Fruit fly (Drosophila melanogaster) whole organism, embryonic: ENCODE measurements around the gene CG10333.

Source experiments
- CG10267 ChIP-seq: fragments of 200-800 bp; sonication (Bioruptor generic); optimal IDR thresholded peaks from 2 replicates; lab custom pipeline; 2018; ENCODE audit warnings: missing biosample characterization, mild to moderate bottlenecking, missing genetic modification characterization, moderate library complexity
- CG10959 ChIP-seq: fragments of 200-800 bp; sonication (Bioruptor generic); IDR thresholded peaks from 2 replicates; pipeline ENCODE4 v1.3.6; 2022; ENCODE audit warnings: missing biosample characterization, missing genetic modification characterization
- CG11085 ChIP-seq: fragments of 200-800 bp; sonication (Bioruptor generic); IDR thresholded peaks from 2 replicates; pipeline ENCODE4 v1.3.6; 2022; ENCODE audit warnings: missing biosample characterization, missing genetic modification characterization
- CG11695 ChIP-seq: fragments of 200-800 bp; sonication (Bioruptor generic); IDR thresholded peaks from 3 replicates; pipeline ENCODE4 v1.3.6; 2022; ENCODE audit warnings: missing biosample characterization, missing genetic modification characterization
- CG12071 ChIP-seq: fragments of 200-800 bp; sonication (Bioruptor generic); optimal IDR thresholded peaks from 3 replicates; lab custom pipeline; 2018; ENCODE audit warnings: missing biosample characterization, mild to moderate bottlenecking, missing genetic modification characterization
- CG1233 ChIP-seq: fragments of 200-800 bp; sonication (Bioruptor generic); optimal IDR thresholded peaks from 4 replicates; lab custom pipeline; 2018; ENCODE audit warnings: missing biosample characterization, mild to moderate bottlenecking, missing genetic modification characterization
- CG12391 ChIP-seq: fragments of 200-800 bp; sonication (Bioruptor generic); optimal IDR thresholded peaks from 3 replicates; lab custom pipeline; 2018; ENCODE audit warnings: missing biosample characterization, mild to moderate bottlenecking, missing genetic modification characterization, moderate library complexity
- CG13894 ChIP-seq: fragments of 200-800 bp; sonication (Bioruptor generic); optimal IDR thresholded peaks from 3 replicates; lab custom pipeline; 2018; ENCODE audit warnings: missing biosample characterization, mild to moderate bottlenecking, missing genetic modification characterization, moderate library complexity
- CG14441 ChIP-seq: fragments of 200-800 bp; sonication (Bioruptor generic); IDR thresholded peaks from 2 replicates; pipeline ENCODE4 v1.3.6; 2022; ENCODE audit warnings: missing biosample characterization, missing genetic modification characterization
- CG14667 ChIP-seq: fragments of 200-800 bp; sonication (Bioruptor generic); IDR thresholded peaks from 2 replicates; pipeline ENCODE4 v1.3.6; 2022; ENCODE audit warnings: missing biosample characterization, missing genetic modification characterization
- CG14860 ChIP-seq: fragments of 200-800 bp; sonication (Bioruptor generic); IDR thresholded peaks from 3 replicates; pipeline ENCODE4 v1.3.6; 2022; ENCODE audit warnings: missing biosample characterization, missing genetic modification characterization; ENCODE audit not compliant: partially characterized antibody
- CG15514 ChIP-seq: fragments of 200-800 bp; sonication (Bioruptor generic); optimal IDR thresholded peaks from 3 replicates; lab custom pipeline; 2017; ENCODE audit warnings: missing biosample characterization, missing genetic modification characterization, mild to moderate bottlenecking, moderate library complexity, missing genetic modification reagents
- CG17802 ChIP-seq: fragments of 200-800 bp; sonication (Bioruptor generic); optimal IDR thresholded peaks from 2 replicates; lab custom pipeline; 2018; ENCODE audit warnings: missing biosample characterization, mild to moderate bottlenecking, missing genetic modification characterization, moderate library complexity
- CG2202 ChIP-seq: fragments of 200-800 bp; sonication (Bioruptor generic); optimal IDR thresholded peaks from 2 replicates; lab custom pipeline; 2018; ENCODE audit warnings: missing biosample characterization, mild to moderate bottlenecking, missing genetic modification characterization
- CG30020 ChIP-seq: fragments of 200-800 bp; optimal IDR thresholded peaks from 2 replicates; lab custom pipeline; 2019; ENCODE audit warnings: missing biosample characterization, mild to moderate bottlenecking, missing genetic modification characterization, moderate library complexity
- CG32532 ChIP-seq: fragments of 200-800 bp; sonication (Bioruptor generic); IDR thresholded peaks from 2 replicates; pipeline ENCODE4 v1.3.6; 2022; ENCODE audit warnings: missing biosample characterization, missing genetic modification characterization
- CG4424 ChIP-seq: fragments of 200-800 bp; sonication (Bioruptor generic); optimal IDR thresholded peaks from 3 replicates; lab custom pipeline; 2016; ENCODE audit warnings: missing biosample characterization, missing genetic modification characterization
- CG6254 ChIP-seq: fragments of 200-800 bp; sonication (Bioruptor generic); optimal IDR thresholded peaks from 3 replicates; lab custom pipeline; 2017; ENCODE audit warnings: mild to moderate bottlenecking, missing biosample characterization, missing genetic modification reagents, missing genetic modification characterization
- CG8281 ChIP-seq: fragments of 200-800 bp; sonication (Bioruptor generic); optimal IDR thresholded peaks from 2 replicates; lab custom pipeline; 2018; ENCODE audit warnings: missing biosample characterization, mild to moderate bottlenecking, missing genetic modification characterization, moderate library complexity
- CG8924 ChIP-seq: fragments of 200-800 bp; optimal IDR thresholded peaks from 3 replicates; lab custom pipeline; 2019; ENCODE audit warnings: missing biosample characterization, mild to moderate bottlenecking, missing genetic modification characterization, moderate library complexity
- Gug ChIP-seq: fragments of 200-800 bp; sonication (Bioruptor generic); IDR thresholded peaks from 4 replicates; pipeline ENCODE4 v1.3.6; 2022; ENCODE audit warnings: missing biosample characterization, missing genetic modification characterization
- HHEX ChIP-seq: fragments of 200-800 bp; sonication (Bioruptor generic); optimal IDR thresholded peaks from 3 replicates; lab custom pipeline; 2017; ENCODE audit warnings: missing biosample characterization, mild to moderate bottlenecking, missing genetic modification characterization, missing genetic modification reagents
- Hmr ChIP-seq: fragments of 200-800 bp; sonication (Bioruptor generic); optimal IDR thresholded peaks from 3 replicates; lab custom pipeline; 2017; ENCODE audit warnings: mild to moderate bottlenecking, missing biosample characterization, missing genetic modification reagents, missing genetic modification characterization
- Hr3 ChIP-seq: fragments of 200-800 bp; sonication (Bioruptor generic); optimal IDR thresholded peaks from 3 replicates; lab custom pipeline; 2016; ENCODE audit warnings: missing biosample characterization, missing genetic modification characterization
- MBD-R2 ChIP-seq: fragments of 200-800 bp; sonication (Bioruptor generic); IDR thresholded peaks from 2 replicates; pipeline ENCODE4 v1.3.6; 2022; ENCODE audit warnings: missing biosample characterization, missing genetic modification characterization
- Optix ChIP-seq: fragments of 200-800 bp; sonication (Bioruptor generic); IDR thresholded peaks from 3 replicates; pipeline ENCODE4 v1.3.6; 2022; ENCODE audit warnings: missing biosample characterization, missing genetic modification characterization
- Ravus ChIP-seq: fragments of 200-800 bp; sonication (Bioruptor generic); IDR thresholded peaks from 2 replicates; pipeline ENCODE4 v1.3.6; 2022; ENCODE audit warnings: missing biosample characterization, missing genetic modification characterization
- Spps ChIP-seq: fragments of 200-800 bp; sonication (Bioruptor generic); optimal IDR thresholded peaks from 2 replicates; lab custom pipeline; 2018; ENCODE audit warnings: missing biosample characterization, mild to moderate bottlenecking, missing genetic modification characterization
- cg ChIP-seq: fragments of 200-800 bp; sonication (Bioruptor generic); optimal IDR thresholded peaks from 3 replicates; lab custom pipeline; 2019; ENCODE audit warnings: missing biosample characterization, mild to moderate bottlenecking, missing genetic modification characterization, moderate library complexity
- chif ChIP-seq, 2 experiments: fragments of 200-800 bp; sonication (Bioruptor generic); optimal IDR thresholded peaks; 3 replicates each; lab custom pipeline; 2016; ENCODE audit warnings: missing biosample characterization in 2 of 2, missing genetic modification characterization in 2 of 2
- ci ChIP-seq: fragments of 200-800 bp; sonication (Bioruptor generic); IDR thresholded peaks from 3 replicates; pipeline ENCODE4 v1.3.6; 2022; ENCODE audit warnings: missing biosample characterization, missing genetic modification characterization
- crp ChIP-seq, 2 experiments: fragments of 200-800 bp; sonication (Bioruptor generic); optimal IDR thresholded peaks; 2 replicates in 1 of 2; 3 replicates in 1 of 2; lab custom pipeline; 2017; ENCODE audit warnings: missing biosample characterization in 2 of 2, missing genetic modification characterization in 2 of 2, mild to moderate bottlenecking in 1 of 2, moderate library complexity in 1 of 2
- dimm ChIP-seq: fragments of 200-800 bp; sonication (Bioruptor generic); IDR thresholded peaks from 2 replicates; pipeline ENCODE4 v1.3.6; 2022; ENCODE audit warnings: missing biosample characterization, missing genetic modification characterization
- ewg ChIP-seq: fragments of 200-800 bp; sonication (Bioruptor generic); optimal IDR thresholded peaks from 3 replicates; lab custom pipeline; 2017; ENCODE audit warnings: mild to moderate bottlenecking, missing biosample characterization, missing genetic modification reagents, missing genetic modification characterization
- exex ChIP-seq: fragments of 200-800 bp; sonication (Bioruptor generic); optimal IDR thresholded peaks from 4 replicates; lab custom pipeline; 2018; ENCODE audit warnings: missing biosample characterization, mild to moderate bottlenecking, missing genetic modification characterization, moderate library complexity
- fu2 ChIP-seq: fragments of 200-800 bp; sonication (Bioruptor generic); optimal IDR thresholded peaks from 2 replicates; lab custom pipeline; 2016; ENCODE audit warnings: missing biosample characterization, missing genetic modification characterization
- ham ChIP-seq: fragments of 200-800 bp; sonication (Bioruptor generic); IDR thresholded peaks from 2 replicates; pipeline ENCODE4 v1.3.6; 2022; ENCODE audit warnings: missing biosample characterization, missing genetic modification characterization
- hb ChIP-seq: fragments of 200-800 bp; sonication (Bioruptor generic); IDR thresholded peaks from 3 replicates; pipeline ENCODE4 v1.3.6; 2022; ENCODE audit warnings: missing biosample characterization, missing genetic modification characterization; ENCODE audit not compliant: partially characterized antibody
- inv ChIP-seq: fragments of 200-800 bp; sonication (Bioruptor generic); IDR thresholded peaks from 2 replicates; pipeline ENCODE4 v1.3.6; 2022; ENCODE audit warnings: missing biosample characterization, missing genetic modification characterization; ENCODE audit not compliant: partially characterized antibody
- kay ChIP-seq: fragments of 200-800 bp; sonication (Bioruptor generic); optimal IDR thresholded peaks from 2 replicates; lab custom pipeline; 2016; ENCODE audit warnings: missing biosample characterization, missing genetic modification characterization
- klu ChIP-seq: fragments of 200-800 bp; sonication (Bioruptor generic); IDR thresholded peaks from 2 replicates; pipeline ENCODE4 v1.3.6; 2022; ENCODE audit warnings: missing biosample characterization, missing genetic modification characterization
- pan ChIP-seq, 4 experiments: fragments of >200 bp in 3 of 4; fragments of 200-800 bp in 1 of 4; sonication (Bioruptor generic) in 1 of 4; optimal IDR thresholded peaks in 3 of 4; IDR thresholded peaks in 1 of 4; 2 replicates each; pipeline versions ENCODE4 v1.3.6 to Lab custom; 2017 to 2022; ENCODE audit warnings: missing biosample characterization in 2 of 4, missing genetic modification characterization in 2 of 4, mixed read lengths in 1 of 4
- prd ChIP-seq, 3 experiments: fragments of >200 bp in 2 of 3; fragments of 200-800 bp in 1 of 3; sonication (Bioruptor generic) in 1 of 3; optimal IDR thresholded peaks in 2 of 3; IDR thresholded peaks in 1 of 3; 2 replicates in 2 of 3; 3 replicates in 1 of 3; pipeline versions ENCODE4 v1.3.6 to Lab custom; 2017 to 2022; ENCODE audit warnings: missing biosample characterization in 1 of 3, missing genetic modification characterization in 1 of 3
- ranshi ChIP-seq: fragments of 200-800 bp; sonication (Bioruptor generic); IDR thresholded peaks from 2 replicates; pipeline ENCODE4 v1.3.6; 2022; ENCODE audit warnings: missing biosample characterization, missing genetic modification characterization
- sisA ChIP-seq: fragments of 200-800 bp; sonication (Bioruptor generic); IDR thresholded peaks from 2 replicates; pipeline ENCODE4 v1.3.6; 2022; ENCODE audit warnings: missing biosample characterization, missing genetic modification characterization
- tap ChIP-seq: fragments of 200-800 bp; optimal IDR thresholded peaks from 3 replicates; lab custom pipeline; 2019; ENCODE audit warnings: missing biosample characterization, mild to moderate bottlenecking, missing genetic modification characterization, moderate library complexity
- tx ChIP-seq: fragments of 200-800 bp; sonication (Bioruptor generic); optimal IDR thresholded peaks from 2 replicates; lab custom pipeline; 2016; ENCODE audit warnings: missing biosample characterization, missing genetic modification characterization
- usp ChIP-seq: fragments of >200 bp; optimal IDR thresholded peaks from 2 replicates; lab custom pipeline; 2017; ENCODE audit warnings: missing biosample characterization, missing genetic modification characterization
- yki ChIP-seq: fragments of >200 bp; optimal IDR thresholded peaks from 3 replicates; lab custom pipeline; 2018

The CG10333 gene

DNA sequence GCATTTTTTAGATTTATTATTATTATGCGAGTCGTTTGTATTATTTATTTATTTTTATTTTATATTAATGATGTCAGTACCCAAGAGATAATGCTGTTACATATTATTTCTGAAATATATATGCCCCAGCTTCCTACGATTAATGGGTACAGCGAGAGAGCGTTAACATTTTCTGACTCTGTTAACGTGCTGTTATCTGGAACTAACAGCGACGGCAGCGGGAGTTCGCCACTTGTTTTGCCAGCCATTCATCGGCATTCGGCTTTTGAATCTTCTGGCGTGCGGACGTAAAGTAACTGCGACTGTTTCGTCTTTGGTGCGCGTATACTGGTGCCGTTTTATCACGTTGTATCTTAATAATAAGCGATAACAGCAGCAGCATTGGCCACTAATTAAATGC, 10.4 kb downstream of the CG10333 start, which contains the start of gene MESR3 (continued):
- TF ChIP-seq cg (GFP tag; lab: Kevin White, UChicago) (no peak), ci (GFP tag; lab: Robert Waterston, UW) (peak; percentile 85), ewg (GFP tag; lab: Kevin White, UChicago) (peak; percentile 19), Spps (tag; lab: Kevin White, UChicago) (peak; percentile 33), CG8281 (tag; lab: Kevin White, UChicago) (peak; percentile 53), Hmr (peak; percentile 55), CG2202 (tag; lab: Kevin White, UChicago) (no peak), klu (GFP tag; lab: Robert Waterston, UW) (no peak), inv (no peak), CG12391 (tag; lab: Kevin White, UChicago) (peak; percentile 56), sisA (GFP tag; lab: Robert Waterston, UW) (0 out of 2 replicates have a peak, but pooled peaks have one; percentile 9), CG14860 (no peak), CG4424 (GFP tag; lab: Kevin White, UChicago) (peak; percentile 74), Ravus (GFP tag; lab: Robert Waterston, UW) (no peak; the same call in 1 of the 2 replicates), CG11085 (peak; percentile 31; the same call in 1 of the 2 replicates), CG17802 (tag; lab: Kevin White, UChicago) (no peak), CG10267 (tag; lab: Kevin White, UChicago) (peak; percentile 75), ranshi (GFP tag; lab: Robert Waterston, UW) (peak; percentile 77), prd (optimal IDR thresholded peaks at IDR 0.05; lab: Kevin White, UChicago) (no peak), prd (GFP tag; IDR thresholded peaks at IDR 0.05; lab: Robert Waterston, UW) (peak; percentile 67), ham (GFP tag; lab: Robert Waterston, UW) (no peak), yki (lab: Kevin White, UChicago) (no peak), dimm (GFP tag; lab: Robert Waterston, UW) (no peak), Gug (GFP tag; lab: Robert Waterston, UW) (peak; percentile 17; the same call in 1 of the 4 replicates), exex (peak; percentile 66), tap (tag; lab: Kevin White, UChicago) (peak; percentile 78), usp (GFP tag; lab: Kevin White, UChicago) (no peak), tx (GFP tag; lab: Kevin White, UChicago) (no peak), Optix (peak; percentile 54; the same call in 2 of the 3 replicates), CG30020 (tag; lab: Kevin White, UChicago) (peak; percentile 8), CG1233 (GFP tag; lab: Kevin White, UChicago) (peak; percentile 81), MBD-R2 (peak; percentile 46; the same call in 1 of the 2 replicates), CG15514 (GFP tag; lab: Kevin White, UChicago) (peak; percentile 68), CG12071 (GFP tag; lab: Kevin White, UChicago) (peak; percentile 76), CG14667 (GFP tag; lab: Robert Waterston, UW) (peak; percentile 46; the same call in 1 of the 2 replicates), pan (optimal IDR thresholded peaks at IDR 0.05; lab: Kevin White, UChicago) (peak in 1 of 2 experiments; percentile 50), pan (GFP tag; optimal IDR thresholded peaks at IDR 0.05 in 1 of 2, IDR thresholded peaks at IDR 0.05 in 1 of 2) (peak in 1 of 2 experiments; percentile 83), HHEX (GFP tag; lab: Kevin White, UChicago) (peak; percentile 44), chif (GFP tag; optimal IDR thresholded peaks at IDR 0.05; lab: Kevin White, UChicago) (no peak), CG8924 (tag; lab: Kevin White, UChicago) (peak; percentile 77), Hr3 (GFP tag; lab: Kevin White, UChicago) (peak; percentile 31), CG11695 (GFP tag; lab: Robert Waterston, UW) (peak; percentile 74), CG13894 (peak; percentile 74), crp (GFP tag; optimal IDR thresholded peaks at IDR 0.05; lab: Kevin White, UChicago) (no peak), CG10959 (0 out of 2 replicates have a peak, but pooled peaks have one; percentile 6), CG14441 (GFP tag; lab: Robert Waterston, UW) (peak; percentile 71), CG6254 (GFP tag; lab: Kevin White, UChicago) (peak; percentile 67), hb (GFP tag; lab: Robert Waterston, UW) (no peak), fu2 (GFP tag; lab: Kevin White, UChicago) (no peak), CG32532 (GFP tag; lab: Robert Waterston, UW) (peak; percentile 89), kay (GFP tag; lab: Kevin White, UChicago) (peak; percentile 25)
